Worm (Caenorhabditis elegans) whole organism, late embryonic: ENCODE measurements around the gene srm-4.
"Not testable (repeated sequence)": the region's sequence is repeated elsewhere in the genome, so short reads cannot be mapped to it uniquely, and the experiment has no call there.

Experiments
- C38D4.7 ChIP-seq: fragments of 200-800 bp; sonication (Bioruptor generic); optimal IDR thresholded peaks from 2 replicates; lab custom pipeline; 2018; ENCODE audit warnings: mild to moderate bottlenecking, missing genetic modification characterization, moderate library complexity, missing compliant biosample characterization
- T23F11.4 ChIP-seq: fragments of 200-800 bp; sonication (Bioruptor generic); optimal IDR thresholded peaks from 2 replicates; lab custom pipeline; 2018; ENCODE audit warnings: mild to moderate bottlenecking, missing genetic modification characterization, missing compliant biosample characterization
- ceh-31 ChIP-seq: sonication (generic microtip); optimal IDR thresholded peaks from 2 replicates; lab custom pipeline; 2016; ENCODE audit warnings: missing genetic modification characterization, missing compliant biosample characterization
- dmd-4 ChIP-seq: sonication (generic microtip); optimal IDR thresholded peaks from 2 replicates; lab custom pipeline; 2016; ENCODE audit warnings: borderline replicate concordance, missing genetic modification characterization, missing compliant biosample characterization
- nhr-11 ChIP-seq: fragments of 150-350 bp; optimal IDR thresholded peaks from 2 replicates; lab custom pipeline; 2014; ENCODE audit warnings: missing biosample characterization, missing genetic modification characterization
- pqm-1 ChIP-seq: sonication (generic microtip); optimal IDR thresholded peaks from 2 replicates; lab custom pipeline; 2016; ENCODE audit warnings: missing genetic modification characterization, missing compliant biosample characterization

DNA sequence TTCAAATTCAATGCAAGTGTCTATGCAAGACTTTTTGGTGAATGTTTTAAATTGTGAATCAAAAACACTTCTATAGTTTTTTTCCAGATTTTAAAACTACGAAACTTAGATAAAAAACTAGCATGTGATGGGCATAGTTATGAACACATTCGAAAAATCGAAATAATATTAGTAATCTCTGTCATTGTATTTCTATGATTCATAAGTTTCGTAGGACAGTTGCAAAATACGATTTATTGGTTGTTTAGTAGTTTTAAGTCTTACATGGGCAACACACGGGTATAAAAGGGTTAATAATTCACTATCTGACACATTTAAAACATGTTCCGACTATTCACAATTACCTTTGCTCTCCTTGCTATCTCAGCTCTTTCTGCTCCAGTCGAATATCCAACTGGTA is 25.1 kb upstream of the srm-4 start, which contains the start of gene spig-5:
- TF ChIP-seq pqm-1 (tag; lab: Kevin White, UChicago); dmd-4 (tag; lab: Kevin White, UChicago); T23F11.4; C38D4.7 (GFP tag; lab: Kevin White, UChicago); nhr-11 (tag; lab: Kevin White, UChicago); ceh-31 (tag; lab: Kevin White, UChicago): not testable (repeated sequence)
